Worm (Caenorhabditis elegans) whole organism, L1 larva: ENCODE data around the gene brap-2.

Source experiments
- alr-1 ChIP-seq: fragments of 200-800 bp; sonication (Bioruptor generic); optimal IDR thresholded peaks from 2 replicates; lab custom pipeline; 2018; ENCODE audit warnings: borderline replicate concordance, mild to moderate bottlenecking, missing genetic modification characterization, missing compliant biosample characterization
- ama-1 ChIP-seq: fragments of 150-350 bp; optimal IDR thresholded peaks from 2 replicates; lab custom pipeline; 2014
- blmp-1 ChIP-seq: fragments of 150-350 bp; optimal IDR thresholded peaks from 2 replicates; lab custom pipeline; 2014; ENCODE audit warnings: missing biosample characterization, missing genetic modification characterization
- efl-1 ChIP-seq, 4 experiments: fragments of 150-350 bp; optimal IDR thresholded peaks in 3 of 4; peaks in 1 of 4; 1 replicate in 1 of 4; 2 replicates in 3 of 4; lab custom pipeline; 2014; ENCODE audit warnings: missing biosample characterization in 2 of 4, missing genetic modification characterization in 2 of 4, missing genetic modification reagents in 2 of 4
- fkh-4 ChIP-seq: sonication (generic microtip); optimal IDR thresholded peaks from 2 replicates; lab custom pipeline; 2016; ENCODE audit warnings: missing compliant biosample characterization, missing genetic modification characterization, borderline replicate concordance
- nhr-11 ChIP-seq: fragments of 150-350 bp; optimal IDR thresholded peaks from 2 replicates; lab custom pipeline; 2014; ENCODE audit warnings: missing biosample characterization, missing genetic modification characterization
- nhr-12 ChIP-seq: sonication (generic microtip); optimal IDR thresholded peaks from 2 replicates; lab custom pipeline; 2017; ENCODE audit warnings: missing biosample characterization, missing genetic modification characterization
- sox-4 ChIP-seq: sonication (generic microtip); optimal IDR thresholded peaks from 2 replicates; lab custom pipeline; 2016; ENCODE audit warnings: missing genetic modification characterization, missing compliant biosample characterization
- vab-15 ChIP-seq: sonication (generic microtip); optimal IDR thresholded peaks from 2 replicates; lab custom pipeline; 2017; ENCODE audit warnings: missing genotype, mild to moderate bottlenecking, missing genetic modification characterization, missing compliant biosample characterization
- zag-1 ChIP-seq: fragments of 150-350 bp; optimal IDR thresholded peaks from 2 replicates; lab custom pipeline; 2014; ENCODE audit warnings: missing biosample characterization, missing genetic modification characterization
- ztf-11 ChIP-seq, 2 experiments: sonication (generic microtip); optimal IDR thresholded peaks; 2 replicates each; lab custom pipeline; 2016 to 2017; ENCODE audit warnings: missing genetic modification characterization in 2 of 2, missing biosample characterization in 1 of 2, missing compliant biosample characterization in 1 of 2

DNA sequence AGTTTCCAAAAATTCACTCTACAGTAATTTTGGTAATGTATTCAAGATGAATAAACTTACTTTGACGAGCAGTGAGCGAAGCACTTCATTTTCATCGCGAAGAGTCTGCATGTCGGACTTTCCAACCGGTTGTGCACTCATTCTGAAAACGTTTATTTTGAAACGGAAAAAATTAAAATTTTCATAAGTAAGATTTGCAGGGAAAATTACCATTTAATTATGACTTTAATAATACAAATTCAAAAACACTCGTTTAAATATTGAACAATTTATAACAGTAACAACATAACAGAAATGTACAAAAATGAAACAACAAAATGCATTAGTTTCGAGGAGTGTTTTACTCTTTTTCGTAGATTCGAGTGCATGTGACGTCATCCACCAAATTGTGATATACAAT, 19.5 kb upstream of the brap-2 start, which contains the start of the genes EEED8.13 and EEED8.18:
- no peak for TF ChIP-seq nhr-11 (tag; lab: Kevin White, UChicago)
- TF ChIP-seq sox-4 (tag; lab: Kevin White, UChicago): no peak
- no peak for TF ChIP-seq blmp-1 (tag; lab: Kevin White, UChicago)
- no peak for TF ChIP-seq vab-15
- no peak for TF ChIP-seq efl-1 (optimal IDR thresholded peaks at IDR 0.05; lab: Kevin White, UChicago)
- TF ChIP-seq efl-1 (GFP tag; optimal IDR thresholded peaks at IDR 0.05 in 1 of 2; lab: Kevin White, UChicago): no peak
- no peak for TF ChIP-seq ama-1 (lab: Kevin White, UChicago)
- TF ChIP-seq ztf-11 (tag; optimal IDR thresholded peaks at IDR 0.05; lab: Kevin White, UChicago): no peak
- no peak for TF ChIP-seq zag-1 (tag; lab: Kevin White, UChicago)
- TF ChIP-seq nhr-12 (tag; lab: Kevin White, UChicago): no peak
- TF ChIP-seq alr-1 (tag; lab: Kevin White, UChicago): no peak
- TF ChIP-seq fkh-4 (tag; lab: Kevin White, UChicago): no peak
